Worm (Caenorhabditis elegans): Measurements from ENCODE around the gene pod-2.

ce11 chrII:1152732-1153131 lies 16.1 kb downstream of the pod-2 start:
- TF ChIP-seq flt-1 (GFP tag; IDR thresholded peaks at IDR 0.05) (no peak), B0310.2 (tag; optimal IDR thresholded peaks at IDR 0.05) (no peak), ama-1 (optimal IDR thresholded peaks at IDR 0.05) (no peak), hnd-1 (tag; optimal IDR thresholded peaks at IDR 0.05) (no peak), hmbx-1 (tag; optimal IDR thresholded peaks at IDR 0.05) (no peak)

All from whole organism, early embryonic.